Worm (Caenorhabditis elegans): Measurements from ENCODE around the gene cpr-1.

Gene cpr-1

ce11 chrV:11975233-11975632 is at the start of gene cpr-1:
Gene cpr-1 (plus strand): TSS chrV:11975551.
- no peak for TF ChIP-seq tab-1 (GFP tag; IDR thresholded peaks at IDR 0.05)
- TF ChIP-seq klf-2 (GFP tag; conservative IDR thresholded peaks at IDR 0.05): no peak
- no peak for TF ChIP-seq cog-1 (tag; optimal IDR thresholded peaks at IDR 0.05)
- no peak for TF ChIP-seq ztf-29 (GFP tag; IDR thresholded peaks at IDR 0.05)
- TF ChIP-seq ztf-23 (GFP tag; IDR thresholded peaks at IDR 0.05): no peak
- TF ChIP-seq med-1 (GFP tag; optimal IDR thresholded peaks at IDR 0.05; ENCODE audit: insufficient read depth): no peak
- no peak for TF ChIP-seq T22C8.4 (GFP tag; IDR thresholded peaks at IDR 0.05)
- TF ChIP-seq flt-1 (GFP tag; IDR thresholded peaks at IDR 0.05): no peak
- no peak for TF ChIP-seq ref-1 (GFP tag; conservative IDR thresholded peaks at IDR 0.05)

- TF ChIP-seq tab-1 (GFP tag; IDR thresholded peaks at IDR 0.05) (no peak), ref-1 (GFP tag; conservative IDR thresholded peaks at IDR 0.05) (no peak)
Observed at ce11 chrV:11927346-11927745, 48.0 kb upstream of the cpr-1 start, which contains the start of gene osm-6. Gene osm-6 (minus strand): TSS chrV:11927446.

- TF ChIP-seq ref-1 (GFP tag; conservative IDR thresholded peaks at IDR 0.05) (no peak), cog-1 (tag; optimal IDR thresholded peaks at IDR 0.05) (no peak), ztf-23 (GFP tag; IDR thresholded peaks at IDR 0.05) (no peak), T22C8.4 (GFP tag; IDR thresholded peaks at IDR 0.05) (no peak), flt-1 (GFP tag; IDR thresholded peaks at IDR 0.05) (no peak), klf-2 (GFP tag; conservative IDR thresholded peaks at IDR 0.05) (no peak), med-1 (GFP tag; optimal IDR thresholded peaks at IDR 0.05; ENCODE audit: insufficient read depth) (no peak), tab-1 (GFP tag; IDR thresholded peaks at IDR 0.05) (no peak), ztf-29 (GFP tag; IDR thresholded peaks at IDR 0.05) (no peak)
Observed at ce11 chrV:11929046-11929590, 46.2 kb upstream of the cpr-1 start, which contains the start of gene F58H1.2. Gene F58H1.2 (plus strand): TSS chrV:11929096.

- peak; percentile 78 for TF ChIP-seq ztf-23 (GFP tag; IDR thresholded peaks at IDR 0.05)
- no peak for TF ChIP-seq tab-1 (GFP tag; IDR thresholded peaks at IDR 0.05)
- TF ChIP-seq med-1 (GFP tag; optimal IDR thresholded peaks at IDR 0.05; ENCODE audit: insufficient read depth): no peak
- TF ChIP-seq klf-2 (GFP tag; conservative IDR thresholded peaks at IDR 0.05): no peak
- TF ChIP-seq ztf-29 (GFP tag; IDR thresholded peaks at IDR 0.05): no peak
- no peak for TF ChIP-seq flt-1 (GFP tag; IDR thresholded peaks at IDR 0.05)
- peak; percentile 81 for TF ChIP-seq cog-1 (tag; optimal IDR thresholded peaks at IDR 0.05)
- no peak for TF ChIP-seq T22C8.4 (GFP tag; IDR thresholded peaks at IDR 0.05)
- no peak for TF ChIP-seq ref-1 (GFP tag; conservative IDR thresholded peaks at IDR 0.05)
Observed at ce11 chrV:11933196-11934028, 41.9 kb upstream of the cpr-1 start, which contains the start of the genes aman-2 and F58H1.3. Gene aman-2 (minus strand): TSS chrV:11933246. Gene F58H1.3 (plus strand): TSS chrV:11933978.

- no peak for TF ChIP-seq T22C8.4 (GFP tag; IDR thresholded peaks at IDR 0.05)
- no peak for TF ChIP-seq tab-1 (GFP tag; IDR thresholded peaks at IDR 0.05)
Observed at ce11 chrV:11934848-11935247, 40.5 kb upstream of the cpr-1 start, which contains the start of gene F58H1.8. Gene F58H1.8 (plus strand): TSS chrV:11935148.

ce11 chrV:11937710-11938109 is 37.6 kb upstream of the cpr-1 start, which contains the start of gene gpla-1:
Gene gpla-1 (minus strand): TSS chrV:11937810.
- no peak for TF ChIP-seq ztf-29 (GFP tag; IDR thresholded peaks at IDR 0.05)
- TF ChIP-seq flt-1 (GFP tag; IDR thresholded peaks at IDR 0.05): no peak
- TF ChIP-seq ztf-23 (GFP tag; IDR thresholded peaks at IDR 0.05): no peak
- no peak for TF ChIP-seq klf-2 (GFP tag; conservative IDR thresholded peaks at IDR 0.05)
- TF ChIP-seq cog-1 (tag; optimal IDR thresholded peaks at IDR 0.05): no peak
- TF ChIP-seq ref-1 (GFP tag; conservative IDR thresholded peaks at IDR 0.05): no peak
- TF ChIP-seq med-1 (GFP tag; optimal IDR thresholded peaks at IDR 0.05; ENCODE audit: insufficient read depth): no peak
- TF ChIP-seq tab-1 (GFP tag; IDR thresholded peaks at IDR 0.05): no peak
- TF ChIP-seq T22C8.4 (GFP tag; IDR thresholded peaks at IDR 0.05): no peak

- no peak for TF ChIP-seq T22C8.4 (GFP tag; IDR thresholded peaks at IDR 0.05)
- TF ChIP-seq tab-1 (GFP tag; IDR thresholded peaks at IDR 0.05): no peak
- TF ChIP-seq ztf-29 (GFP tag; IDR thresholded peaks at IDR 0.05): no peak
- no peak for TF ChIP-seq cog-1 (tag; optimal IDR thresholded peaks at IDR 0.05)
- TF ChIP-seq flt-1 (GFP tag; IDR thresholded peaks at IDR 0.05): no peak
- no peak for TF ChIP-seq ref-1 (GFP tag; conservative IDR thresholded peaks at IDR 0.05)
- TF ChIP-seq ztf-23 (GFP tag; IDR thresholded peaks at IDR 0.05): no peak
- no peak for TF ChIP-seq med-1 (GFP tag; optimal IDR thresholded peaks at IDR 0.05; ENCODE audit: insufficient read depth)
- TF ChIP-seq klf-2 (GFP tag; conservative IDR thresholded peaks at IDR 0.05): no peak
Observed at ce11 chrV:11940329-11940728, 35.0 kb upstream of the cpr-1 start.

ce11 chrV:11941664-11942063 is 33.7 kb upstream of the cpr-1 start:
- TF ChIP-seq cog-1 (tag; optimal IDR thresholded peaks at IDR 0.05): no peak
- no peak for TF ChIP-seq ztf-23 (GFP tag; IDR thresholded peaks at IDR 0.05)
- TF ChIP-seq T22C8.4 (GFP tag; IDR thresholded peaks at IDR 0.05): no peak
- no peak for TF ChIP-seq ztf-29 (GFP tag; IDR thresholded peaks at IDR 0.05)
- no peak for TF ChIP-seq flt-1 (GFP tag; IDR thresholded peaks at IDR 0.05)
- TF ChIP-seq tab-1 (GFP tag; IDR thresholded peaks at IDR 0.05): no peak
- TF ChIP-seq klf-2 (GFP tag; conservative IDR thresholded peaks at IDR 0.05): no peak
- TF ChIP-seq ref-1 (GFP tag; conservative IDR thresholded peaks at IDR 0.05): no peak
- no peak for TF ChIP-seq med-1 (GFP tag; optimal IDR thresholded peaks at IDR 0.05; ENCODE audit: insufficient read depth)

- TF ChIP-seq tab-1 (GFP tag; IDR thresholded peaks at IDR 0.05) (no peak), med-1 (GFP tag; optimal IDR thresholded peaks at IDR 0.05; ENCODE audit: insufficient read depth) (no peak), ztf-29 (GFP tag; IDR thresholded peaks at IDR 0.05) (no peak), flt-1 (GFP tag; IDR thresholded peaks at IDR 0.05) (no peak), ref-1 (GFP tag; conservative IDR thresholded peaks at IDR 0.05) (no peak), ztf-23 (GFP tag; IDR thresholded peaks at IDR 0.05) (no peak), T22C8.4 (GFP tag; IDR thresholded peaks at IDR 0.05) (no peak), klf-2 (GFP tag; conservative IDR thresholded peaks at IDR 0.05) (no peak), cog-1 (tag; optimal IDR thresholded peaks at IDR 0.05) (no peak)
Observed at ce11 chrV:11942325-11942724, 33.0 kb upstream of the cpr-1 start, which contains the start of gene F58H1.6. Gene F58H1.6 (plus strand): TSS chrV:11942625.

Data from whole organism, midembryonic.